Fruit fly (Drosophila melanogaster): ENCODE measurements around the gene Coq4.

Coq4 gene

dm6 chr3L:17474711-17475451 lies 41.5 kb upstream of the Coq4 start, which contains the start of the genes UQCR-Q and CG46525 (continued):
- no peak for TF ChIP-seq CG3163 (GFP tag; optimal IDR thresholded peaks at IDR 0.05)
- TF ChIP-seq CG5245 (GFP tag; optimal IDR thresholded peaks at IDR 0.05), result no peak
- no peak for TF ChIP-seq HHEX (GFP tag; optimal IDR thresholded peaks at IDR 0.05)
- no peak for TF ChIP-seq CG17568 (GFP tag; optimal IDR thresholded peaks at IDR 0.05)
- peak; percentile 1 for TF ChIP-seq CG8290 (GFP tag; optimal IDR thresholded peaks at IDR 0.05)
- TF ChIP-seq CG8290 (tag; optimal IDR thresholded peaks at IDR 0.05), result peak in 1 of 2 experiments; percentile 67
- TF ChIP-seq CG10366 (GFP tag; IDR thresholded peaks at IDR 0.05), result no peak
- peak; percentile 99 for TF ChIP-seq gfzf (GFP tag; optimal IDR thresholded peaks at IDR 0.05)
- no peak for TF ChIP-seq CG7372 (GFP tag; IDR thresholded peaks at IDR 0.05)
- TF ChIP-seq CG7928 (GFP tag; optimal IDR thresholded peaks at IDR 0.05), result no peak
- no peak for TF ChIP-seq Mes4 (GFP tag; optimal IDR thresholded peaks at IDR 0.05)
- TF ChIP-seq Eip74EF (GFP tag; optimal IDR thresholded peaks at IDR 0.05), result no peak
- peak; percentile 15 for TF ChIP-seq NfI (GFP tag; optimal IDR thresholded peaks at IDR 0.05)
- no peak for TF ChIP-seq ERR (GFP tag; optimal IDR thresholded peaks at IDR 0.05)
- no peak for TF ChIP-seq B-H1 (GFP tag; IDR thresholded peaks at IDR 0.05)
- no peak for TF ChIP-seq gcm (GFP tag; optimal IDR thresholded peaks at IDR 0.05)
- no peak for TF ChIP-seq shn (GFP tag; optimal IDR thresholded peaks at IDR 0.05)
- no peak for TF ChIP-seq CG6254 (GFP tag; optimal IDR thresholded peaks at IDR 0.05)
- no peak for TF ChIP-seq CG10321 (GFP tag; IDR thresholded peaks at IDR 0.05)
- no peak for TF ChIP-seq vfl (GFP tag; optimal IDR thresholded peaks at IDR 0.05)
- peak; percentile 58 for TF ChIP-seq CG15601 (tag; optimal IDR thresholded peaks at IDR 0.05)
- no peak for TF ChIP-seq CG14441 (GFP tag; IDR thresholded peaks at IDR 0.05)
- TF ChIP-seq Ptx1 (GFP tag; IDR thresholded peaks at IDR 0.05), result no peak
- no peak for TF ChIP-seq CG3838 (GFP tag; optimal IDR thresholded peaks at IDR 0.05)
- TF ChIP-seq CG12769 (tag; optimal IDR thresholded peaks at IDR 0.05), result peak; percentile 48
- TF ChIP-seq mam (GFP tag; optimal IDR thresholded peaks at IDR 0.05), result no peak
- no peak for TF ChIP-seq CG18011 (GFP tag; optimal IDR thresholded peaks at IDR 0.05)
- peak; percentile 79 for TF ChIP-seq CG2116 (GFP tag; optimal IDR thresholded peaks at IDR 0.05)
- no peak for TF ChIP-seq CG17186 (GFP tag; optimal IDR thresholded peaks at IDR 0.05)
- no peak for TF ChIP-seq seq (GFP tag; IDR thresholded peaks at IDR 0.05)
- no peak for TF ChIP-seq Aef1 (GFP tag; IDR thresholded peaks at IDR 0.05)
- peak; percentile 33 for TF ChIP-seq CG13894 (tag; optimal IDR thresholded peaks at IDR 0.05)
- no peak for TF ChIP-seq sc (optimal IDR thresholded peaks at IDR 0.05)
- TF ChIP-seq sc (GFP tag; optimal IDR thresholded peaks at IDR 0.05), result no peak
- no peak for TF ChIP-seq Hr39 (optimal IDR thresholded peaks at IDR 0.05)
- TF ChIP-seq CG30403 (GFP tag; optimal IDR thresholded peaks at IDR 0.05), result no peak
- TF ChIP-seq CG34422 (GFP tag; IDR thresholded peaks at IDR 0.05), result no peak
- TF ChIP-seq CG10431 (GFP tag; optimal IDR thresholded peaks at IDR 0.05), result no peak
- TF ChIP-seq ro (GFP tag; IDR thresholded peaks at IDR 0.05), result no peak
- no peak for TF ChIP-seq hth (optimal IDR thresholded peaks at IDR 0.05)
- peak; percentile 33; the same call in 1 of the 4 replicates for TF ChIP-seq chinmo (GFP tag; IDR thresholded peaks at IDR 0.05; ENCODE audit: partially characterized antibody)
- TF ChIP-seq CG32532 (GFP tag; IDR thresholded peaks at IDR 0.05), result no peak; the same call in 1 of the 2 replicates
- peak; percentile 39; the same call in 1 of the 2 replicates for TF ChIP-seq CG13287 (GFP tag; IDR thresholded peaks at IDR 0.05; ENCODE audit: partially characterized antibody)
- TF ChIP-seq dysf (GFP tag; IDR thresholded peaks at IDR 0.05), result no peak
- TF ChIP-seq CG30431 (GFP tag; optimal IDR thresholded peaks at IDR 0.05), result no peak
- no peak for TF ChIP-seq CG1647 (GFP tag; optimal IDR thresholded peaks at IDR 0.05)
- TF ChIP-seq Rfx (GFP tag; IDR thresholded peaks at IDR 0.05), result no peak
- TF ChIP-seq sisA (GFP tag; IDR thresholded peaks at IDR 0.05), result no peak
- no peak for TF ChIP-seq CG30020 (tag; optimal IDR thresholded peaks at IDR 0.05)
- peak; percentile 35 for TF ChIP-seq sug (tag; optimal IDR thresholded peaks at IDR 0.05)
- no peak for TF ChIP-seq Drgx (GFP tag; IDR thresholded peaks at IDR 0.05)
- TF ChIP-seq CG11696 (GFP tag; IDR thresholded peaks at IDR 0.05), result no peak
